Worm (Caenorhabditis elegans) whole organism, mixed stage, embryonic: Measurements from ENCODE around the gene nhr-108.

Experiments used
- ces-1 ChIP-seq: fragments of 150-350 bp; optimal IDR thresholded peaks from 2 replicates; lab custom pipeline; 2014; ENCODE audit warnings: missing biosample characterization, missing genetic modification reagents, missing genetic modification characterization
- mep-1 ChIP-seq: fragments of 150-350 bp; optimal IDR thresholded peaks from 2 replicates; lab custom pipeline; 2017; ENCODE audit warnings: missing biosample characterization, missing genetic modification reagents, missing genetic modification characterization, inconsistent platforms

DNA sequence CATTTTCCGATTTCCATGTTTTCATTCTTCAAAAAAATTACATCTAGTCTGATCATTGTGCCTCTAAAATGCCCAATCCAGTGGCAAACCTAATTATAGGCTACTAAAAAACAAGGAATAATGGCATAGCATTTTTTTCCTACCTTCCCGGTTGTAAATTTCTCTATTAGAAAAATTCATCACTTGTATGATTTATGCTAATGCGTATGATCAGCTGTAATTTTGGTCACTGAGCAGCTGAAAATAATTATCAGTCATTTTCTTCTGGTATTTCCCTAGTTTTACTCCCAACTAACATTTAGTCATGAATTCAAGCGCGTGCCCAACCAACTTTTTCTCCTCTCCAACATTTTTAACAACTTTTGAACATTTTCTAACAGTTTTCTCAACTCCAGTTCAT lies 31.2 kb upstream of the nhr-108 start, which contains the start of gene srh-186:
- TF ChIP-seq ces-1 (GFP tag; lab: Kevin White, UChicago) (no peak), mep-1 (tag; lab: Kevin White, UChicago) (no peak)
